Fruit fly (Drosophila melanogaster): Measurements from ENCODE around the gene mRpS2.
A peak's percentile ranks its signal among the peaks of the same experiment; 100 is the strongest.

mRpS2 gene

DNA sequence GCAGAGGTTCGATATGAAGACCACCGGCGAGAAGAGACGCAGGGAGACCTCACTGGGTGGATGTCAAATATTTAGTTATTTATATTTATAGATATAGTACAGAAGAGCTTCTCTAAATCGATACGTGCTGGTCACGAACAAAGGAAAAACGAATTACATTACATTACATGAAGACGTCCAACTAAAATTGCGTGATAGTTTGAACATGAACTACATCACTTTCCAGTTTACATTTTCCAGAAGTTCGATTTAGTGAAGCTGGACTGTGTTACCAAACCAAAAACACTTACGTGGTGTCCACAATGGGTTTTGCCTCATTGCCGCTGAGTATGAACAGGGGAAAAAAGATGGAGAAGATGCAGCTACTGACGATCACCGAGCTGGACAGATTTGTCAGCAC, 14.0 kb downstream of the mRpS2 start:
- TF ChIP-seq ovo (GFP tag; optimal IDR thresholded peaks at IDR 0.05): no peak
- TF ChIP-seq toe (GFP tag; optimal IDR thresholded peaks at IDR 0.05): no peak
- no peak for TF ChIP-seq CG33017 (tag; optimal IDR thresholded peaks at IDR 0.05)
- TF ChIP-seq CG1620 (GFP tag; optimal IDR thresholded peaks at IDR 0.05): no peak
- no peak for TF ChIP-seq Clk (GFP tag; optimal IDR thresholded peaks at IDR 0.05)

DNA sequence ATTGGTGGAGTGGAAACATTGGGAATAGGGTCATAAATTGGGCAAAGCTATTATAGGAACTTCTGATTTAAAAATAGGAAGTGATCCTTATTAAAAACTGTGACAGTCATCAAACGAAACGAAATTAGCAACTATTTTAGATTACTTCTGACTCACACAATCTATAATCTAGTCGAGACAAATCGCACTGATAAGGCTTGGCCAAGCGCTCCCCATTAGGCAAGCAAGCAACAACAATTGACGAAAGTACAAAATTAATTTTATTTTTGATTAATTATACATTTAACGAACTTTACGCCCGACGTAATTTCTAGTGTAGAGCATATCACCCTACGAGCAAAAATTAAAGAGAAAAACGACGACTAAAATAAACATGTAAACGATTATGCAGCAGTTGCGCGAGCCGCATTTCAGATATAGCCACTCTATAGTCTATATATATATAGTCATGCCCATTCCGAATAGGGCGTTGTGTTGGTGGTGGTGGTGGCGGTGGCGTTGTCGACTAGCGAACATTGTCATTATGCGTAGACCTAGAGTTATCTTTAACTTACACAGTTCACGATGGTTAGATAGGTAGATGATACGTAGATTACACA, 15.0 kb downstream of the mRpS2 start, which contains the start of gene Ir25a:
TSS of gene Ir25a (minus strand) at position 210 of the 599 bp plus-strand sequence.
- TF ChIP-seq Clk (GFP tag; optimal IDR thresholded peaks at IDR 0.05) (no peak), CG11617 (GFP tag; optimal IDR thresholded peaks at IDR 0.05) (no peak), cic (GFP tag; optimal IDR thresholded peaks at IDR 0.05) (no peak), kay (GFP tag; ENCODE audit: borderline replicate concordance) (peak; percentile 96), Hr96 (GFP tag; optimal IDR thresholded peaks at IDR 0.05) (no peak), cnc (optimal IDR thresholded peaks at IDR 0.05) (no peak)

DNA sequence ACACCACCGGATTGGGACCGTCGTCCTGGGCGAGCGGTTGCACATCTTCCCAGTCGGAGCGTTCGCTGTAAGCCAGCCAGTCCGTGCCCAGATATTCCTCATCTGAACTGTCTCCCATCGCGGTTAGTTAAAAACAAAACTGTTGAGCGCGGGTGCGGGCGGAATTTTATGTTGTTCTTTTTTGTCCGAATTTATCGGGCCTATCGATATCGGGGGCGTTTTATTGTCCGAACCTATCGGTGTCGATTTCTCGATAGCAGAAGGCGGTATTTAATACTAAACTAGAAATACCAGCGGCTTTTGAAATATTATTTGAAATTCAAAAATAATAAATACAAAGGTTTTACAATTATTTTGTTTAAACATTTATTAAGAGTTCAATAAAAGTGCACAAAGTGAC, 19.7 kb downstream of the mRpS2 start, which contains the start of gene Fnta:
TSS of gene Fnta (minus strand) at position 204 of the 400 bp plus-strand sequence.
- TF ChIP-seq Mnt (GFP tag; optimal IDR thresholded peaks at IDR 0.05) (no peak), ovo (GFP tag; optimal IDR thresholded peaks at IDR 0.05) (no peak), bab1 (GFP tag; optimal IDR thresholded peaks at IDR 0.05) (peak; percentile 19), CG14711 (tag; optimal IDR thresholded peaks at IDR 0.05) (no peak), CG1620 (GFP tag; optimal IDR thresholded peaks at IDR 0.05) (no peak), pad (GFP tag; optimal IDR thresholded peaks at IDR 0.05) (no peak), CG5204 (GFP tag; optimal IDR thresholded peaks at IDR 0.05) (no peak), kay (GFP tag; ENCODE audit: borderline replicate concordance) (peak; percentile 84), toe (GFP tag; optimal IDR thresholded peaks at IDR 0.05) (no peak), tj (GFP tag; optimal IDR thresholded peaks at IDR 0.05) (no peak), Crg-1 (GFP tag; optimal IDR thresholded peaks at IDR 0.05) (no peak)

DNA sequence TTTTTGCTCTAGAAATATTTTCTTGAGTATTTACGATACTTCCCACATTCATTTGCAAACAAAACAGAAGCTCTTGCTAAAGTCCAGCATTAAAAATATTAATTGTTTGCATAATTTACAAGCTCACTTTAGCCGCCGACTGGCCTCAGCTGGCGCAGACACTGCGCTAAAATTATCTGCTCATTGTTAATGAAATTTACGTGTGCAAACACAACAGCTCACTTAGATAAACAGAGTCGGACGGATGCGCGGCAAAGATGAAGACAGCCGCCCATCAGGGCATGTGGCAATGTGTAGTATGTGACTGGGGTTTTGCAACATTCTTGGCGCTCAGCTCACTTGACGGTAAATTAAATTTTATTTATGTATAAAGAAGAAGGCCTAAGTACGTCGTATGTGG, 21.2 kb downstream of the mRpS2 start:
- TF ChIP-seq bab1 (GFP tag; optimal IDR thresholded peaks at IDR 0.05) (no peak), CG14711 (tag; optimal IDR thresholded peaks at IDR 0.05) (no peak), cic (GFP tag; optimal IDR thresholded peaks at IDR 0.05) (peak; percentile 68), CG11617 (GFP tag; optimal IDR thresholded peaks at IDR 0.05) (peak; percentile 23), CG7101 (tag; optimal IDR thresholded peaks at IDR 0.05) (peak; percentile 41), CG33017 (tag; optimal IDR thresholded peaks at IDR 0.05) (peak; percentile 55), cnc (optimal IDR thresholded peaks at IDR 0.05) (no peak), Mnt (GFP tag; optimal IDR thresholded peaks at IDR 0.05) (peak; percentile 27), CG12768 (GFP tag; optimal IDR thresholded peaks at IDR 0.05) (peak; percentile 56), tj (GFP tag; optimal IDR thresholded peaks at IDR 0.05) (no peak), ovo (GFP tag; optimal IDR thresholded peaks at IDR 0.05) (peak; percentile 31), Crg-1 (GFP tag; optimal IDR thresholded peaks at IDR 0.05) (peak; percentile 58), Hr96 (GFP tag; optimal IDR thresholded peaks at IDR 0.05) (no peak), pad (GFP tag; optimal IDR thresholded peaks at IDR 0.05) (peak; percentile 11), toe (GFP tag; optimal IDR thresholded peaks at IDR 0.05) (peak; percentile 14), CG7045 (GFP tag; optimal IDR thresholded peaks at IDR 0.05) (peak; percentile 59), kay (GFP tag; ENCODE audit: borderline replicate concordance) (peak; percentile 10), Clk (GFP tag; optimal IDR thresholded peaks at IDR 0.05) (no peak)

DNA sequence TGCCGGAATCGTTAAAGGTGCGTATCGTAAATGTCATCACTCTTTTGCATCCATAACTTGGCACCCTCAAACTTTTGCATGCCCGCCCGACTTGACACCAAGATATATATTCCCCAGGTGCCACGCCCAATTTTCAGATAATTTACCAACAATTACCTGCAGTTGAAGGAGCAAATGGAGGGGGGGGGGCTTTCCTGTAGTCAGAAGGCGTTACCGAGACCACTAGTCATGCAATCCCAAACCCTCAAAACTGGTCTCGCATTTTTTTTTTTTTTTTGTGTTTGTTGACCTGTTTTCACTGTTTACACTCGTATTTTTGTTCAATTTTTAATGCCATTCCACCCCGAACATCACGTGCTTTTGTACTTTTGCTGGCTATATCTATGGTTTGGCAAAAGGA, 24.5 kb downstream of the mRpS2 start:
- no peak for TF ChIP-seq cic (GFP tag; optimal IDR thresholded peaks at IDR 0.05)
- TF ChIP-seq pad (GFP tag; optimal IDR thresholded peaks at IDR 0.05): no peak
- no peak for TF ChIP-seq Crg-1 (GFP tag; optimal IDR thresholded peaks at IDR 0.05)
- no peak for TF ChIP-seq tj (GFP tag; optimal IDR thresholded peaks at IDR 0.05)
- no peak for TF ChIP-seq CG7101 (tag; optimal IDR thresholded peaks at IDR 0.05)
- no peak for TF ChIP-seq CG7045 (GFP tag; optimal IDR thresholded peaks at IDR 0.05)
- no peak for TF ChIP-seq toe (GFP tag; optimal IDR thresholded peaks at IDR 0.05)
- no peak for TF ChIP-seq CG11617 (GFP tag; optimal IDR thresholded peaks at IDR 0.05)
- no peak for TF ChIP-seq CG14711 (tag; optimal IDR thresholded peaks at IDR 0.05)
- no peak for TF ChIP-seq kay (GFP tag; ENCODE audit: borderline replicate concordance)
- TF ChIP-seq CG5204 (GFP tag; optimal IDR thresholded peaks at IDR 0.05): no peak
- no peak for TF ChIP-seq bab1 (GFP tag; optimal IDR thresholded peaks at IDR 0.05)
- TF ChIP-seq cnc (optimal IDR thresholded peaks at IDR 0.05): no peak
- TF ChIP-seq CG12768 (GFP tag; optimal IDR thresholded peaks at IDR 0.05): no peak
- no peak for TF ChIP-seq Mnt (GFP tag; optimal IDR thresholded peaks at IDR 0.05)
- no peak for TF ChIP-seq CG1620 (GFP tag; optimal IDR thresholded peaks at IDR 0.05)
- no peak for TF ChIP-seq ovo (GFP tag; optimal IDR thresholded peaks at IDR 0.05)
- no peak for TF ChIP-seq Hr96 (GFP tag; optimal IDR thresholded peaks at IDR 0.05)
- TF ChIP-seq CG33017 (tag; optimal IDR thresholded peaks at IDR 0.05): no peak

DNA sequence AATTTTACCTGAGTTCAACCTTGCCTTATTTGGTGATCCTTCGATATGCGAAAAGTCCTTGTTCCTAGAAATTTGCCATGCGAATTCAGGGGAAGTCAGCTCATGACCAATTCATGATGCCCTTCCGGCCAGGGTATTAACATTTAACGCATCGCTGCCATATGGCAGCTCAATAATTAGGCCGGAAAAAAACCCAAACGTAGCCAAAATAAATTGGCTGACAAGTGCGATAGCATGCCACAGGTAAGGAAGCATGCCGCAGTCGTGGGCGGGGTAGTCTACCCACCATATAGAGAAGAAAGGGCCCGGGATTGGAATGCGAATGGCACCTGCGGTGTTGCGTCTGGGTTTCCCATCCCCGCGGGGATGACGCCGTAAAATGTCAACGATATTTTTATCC, 26.4 kb downstream of the mRpS2 start:
- TF ChIP-seq Crg-1 (GFP tag; optimal IDR thresholded peaks at IDR 0.05): no peak
- TF ChIP-seq Clk (GFP tag; optimal IDR thresholded peaks at IDR 0.05): no peak

DNA sequence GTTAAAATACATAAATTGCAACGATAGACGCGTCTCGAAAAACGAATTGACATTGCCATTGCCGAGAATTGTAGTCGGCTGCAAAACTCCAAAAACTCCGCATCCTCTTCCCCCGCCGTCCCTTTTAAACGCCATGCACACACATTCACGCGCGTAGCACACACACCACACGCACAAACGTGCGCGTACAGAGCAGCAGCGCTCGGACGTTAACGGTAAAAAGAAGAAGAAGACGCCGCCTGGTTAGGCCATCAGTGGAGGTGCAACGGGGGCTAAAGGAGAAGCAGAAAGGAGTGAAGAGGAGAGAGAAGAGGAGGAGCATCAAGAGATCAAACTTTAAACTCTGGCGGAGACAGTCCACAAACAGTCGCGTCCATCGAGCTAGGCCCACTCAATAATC, 28.0 kb downstream of the mRpS2 start:
- no peak for TF ChIP-seq ovo (GFP tag; optimal IDR thresholded peaks at IDR 0.05)
- TF ChIP-seq kay (GFP tag; ENCODE audit: borderline replicate concordance): no peak
- no peak for TF ChIP-seq toe (GFP tag; optimal IDR thresholded peaks at IDR 0.05)
- TF ChIP-seq cnc (optimal IDR thresholded peaks at IDR 0.05): no peak

Measured in whole organism, adult.